Fruit fly (Drosophila melanogaster): Measurements from ENCODE around the gene CG10175.

The CG10175 gene

DNA sequence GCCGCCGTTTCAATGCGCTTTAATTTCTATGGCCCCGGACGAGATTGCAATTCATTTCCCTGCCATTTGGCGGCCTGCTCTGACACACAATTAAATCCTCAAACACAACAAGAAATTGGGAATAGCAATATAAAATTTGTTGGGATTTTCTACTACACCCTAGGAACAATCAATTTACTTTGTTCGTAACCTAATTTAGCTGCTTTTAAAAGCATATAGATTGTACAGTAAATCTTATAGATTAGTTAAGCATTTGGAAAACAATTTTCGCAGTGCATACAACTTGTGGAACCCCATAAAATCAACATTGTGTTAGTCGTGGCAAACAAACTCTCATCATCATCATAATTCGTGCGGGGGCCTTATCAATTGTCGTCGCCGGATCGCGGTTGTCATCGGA is 54.7 kb downstream of the CG10175 start:
- TF ChIP-seq CG8301 (tag; optimal IDR thresholded peaks at IDR 0.05): peak; percentile 35
- TF ChIP-seq CG17806 (tag; optimal IDR thresholded peaks at IDR 0.05): no peak
- TF ChIP-seq Pif1A (GFP tag; optimal IDR thresholded peaks at IDR 0.05): no peak
- TF ChIP-seq CG15710 (tag; optimal IDR thresholded peaks at IDR 0.05): no peak
- TF ChIP-seq CG10348 (GFP tag; IDR thresholded peaks at IDR 0.05): no peak
- TF ChIP-seq EcR (GFP tag; optimal IDR thresholded peaks at IDR 0.05): no peak
- TF ChIP-seq CG14655 (GFP tag; optimal IDR thresholded peaks at IDR 0.05): peak; percentile 7
- TF ChIP-seq D1 (tag; optimal IDR thresholded peaks at IDR 0.05): no peak
- no peak for TF ChIP-seq CG32121 (GFP tag; IDR thresholded peaks at IDR 0.05)
- no peak for TF ChIP-seq Ets98B (GFP tag; IDR thresholded peaks at IDR 0.05)
- TF ChIP-seq CG13204 (GFP tag; optimal IDR thresholded peaks at IDR 0.05): no peak
- no peak for TF ChIP-seq CG8159 (tag; optimal IDR thresholded peaks at IDR 0.05)
- TF ChIP-seq CG4496 (GFP tag; IDR thresholded peaks at IDR 0.05): no peak
- TF ChIP-seq rn (GFP tag; IDR thresholded peaks at IDR 0.05): no peak
- TF ChIP-seq gl (tag; optimal IDR thresholded peaks at IDR 0.05): no peak
- no peak for TF ChIP-seq Pif1B (GFP tag; optimal IDR thresholded peaks at IDR 0.05)
- TF ChIP-seq CG34367 (tag; optimal IDR thresholded peaks at IDR 0.05): no peak
- TF ChIP-seq fd96Ca (GFP tag; IDR thresholded peaks at IDR 0.05): no peak
